Worm (Caenorhabditis elegans): ENCODE data around the gene gst-29.

ce11 chrII:15208874-15209273 is 39.2 kb upstream of the gst-29 start:
- no peak for TF ChIP-seq W03F9.2 (tag; optimal IDR thresholded peaks at IDR 0.05)
- TF ChIP-seq him-1 (tag; optimal IDR thresholded peaks at IDR 0.05), result no peak

All from whole organism, L4/young adult.